Fruit fly (Drosophila melanogaster) whole organism, embryonic: ENCODE results near the gene msps.

Experiments
- ATbp ChIP-seq: fragments of 200-800 bp; sonication (Bioruptor generic); optimal IDR thresholded peaks from 2 replicates; lab custom pipeline; 2017; ENCODE audit warnings: missing biosample characterization, mild to moderate bottlenecking, missing genetic modification characterization, missing genetic modification reagents
- CG10274 ChIP-seq: fragments of 200-800 bp; sonication (Bioruptor generic); optimal IDR thresholded peaks from 3 replicates; lab custom pipeline; 2017; ENCODE audit warnings: missing biosample characterization, mild to moderate bottlenecking, missing genetic modification characterization
- CG10959 ChIP-seq: fragments of 200-800 bp; sonication (Bioruptor generic); IDR thresholded peaks from 2 replicates; pipeline ENCODE4 v1.3.6; 2022; ENCODE audit warnings: missing biosample characterization, missing genetic modification characterization
- CG1233 ChIP-seq: fragments of 200-800 bp; sonication (Bioruptor generic); optimal IDR thresholded peaks from 4 replicates; lab custom pipeline; 2018; ENCODE audit warnings: missing biosample characterization, mild to moderate bottlenecking, missing genetic modification characterization
- CG12659 ChIP-seq: fragments of 200-800 bp; sonication (Bioruptor generic); optimal IDR thresholded peaks from 3 replicates; lab custom pipeline; 2017; ENCODE audit warnings: mild to moderate bottlenecking, missing biosample characterization, missing genetic modification reagents, missing genetic modification characterization
- CG14667 ChIP-seq: fragments of 200-800 bp; sonication (Bioruptor generic); IDR thresholded peaks from 2 replicates; pipeline ENCODE4 v1.3.6; 2022; ENCODE audit warnings: missing biosample characterization, missing genetic modification characterization
- CG2116 ChIP-seq: fragments of 200-800 bp; sonication (Bioruptor generic); optimal IDR thresholded peaks from 3 replicates; lab custom pipeline; 2018; ENCODE audit warnings: missing biosample characterization, mild to moderate bottlenecking, missing genetic modification characterization
- CG2889 ChIP-seq: fragments of 200-800 bp; sonication (Bioruptor generic); IDR thresholded peaks from 3 replicates; pipeline ENCODE4 v1.3.6; 2022; ENCODE audit warnings: missing biosample characterization, missing genetic modification characterization
- CG31441 ChIP-seq: fragments of 200-800 bp; sonication (Bioruptor generic); IDR thresholded peaks from 2 replicates; pipeline ENCODE4 v1.3.6; 2022; ENCODE audit warnings: missing biosample characterization, missing genetic modification characterization
- CG43689 ChIP-seq: fragments of 200-800 bp; sonication (Bioruptor generic); IDR thresholded peaks from 2 replicates; pipeline ENCODE4 v1.3.6; 2022; ENCODE audit warnings: missing biosample characterization, missing genetic modification characterization
- CG4820 ChIP-seq: fragments of 200-800 bp; sonication (Bioruptor generic); optimal IDR thresholded peaks from 3 replicates; lab custom pipeline; 2016; ENCODE audit warnings: missing biosample characterization, missing genetic modification characterization
- CG6683 ChIP-seq: fragments of 200-800 bp; sonication (Bioruptor generic); optimal IDR thresholded peaks from 2 replicates; lab custom pipeline; 2017; ENCODE audit warnings: missing biosample characterization, mild to moderate bottlenecking, missing genetic modification characterization, missing genetic modification reagents
- CG7745 ChIP-seq: fragments of 200-800 bp; sonication (Bioruptor generic); optimal IDR thresholded peaks from 2 replicates; lab custom pipeline; 2018; ENCODE audit warnings: missing biosample characterization, mild to moderate bottlenecking, missing genetic modification characterization, moderate library complexity
- CG8388 ChIP-seq: fragments of 200-800 bp; sonication (Bioruptor generic); optimal IDR thresholded peaks from 2 replicates; lab custom pipeline; 2019; ENCODE audit warnings: missing biosample characterization, mild to moderate bottlenecking, missing genetic modification characterization, moderate library complexity
- CG9797 ChIP-seq: fragments of 200-800 bp; sonication (Bioruptor generic); optimal IDR thresholded peaks from 3 replicates; lab custom pipeline; 2018; ENCODE audit warnings: missing biosample characterization, mild to moderate bottlenecking, missing genetic modification characterization
- Dip2 ChIP-seq: fragments of 200-800 bp; sonication (Bioruptor generic); IDR thresholded peaks from 2 replicates; pipeline ENCODE4 v1.3.6; 2022; ENCODE audit warnings: missing biosample characterization, missing genetic modification characterization
- GATAe ChIP-seq: fragments of 200-800 bp; sonication (Bioruptor generic); conservative IDR thresholded peaks from 2 replicates; pipeline ENCODE4 v1.3.6; 2022; ENCODE audit warnings: missing biosample characterization, missing genetic modification characterization
- Gsc ChIP-seq: fragments of 200-800 bp; sonication (Bioruptor generic); IDR thresholded peaks from 2 replicates; pipeline ENCODE4 v1.3.6; 2022; ENCODE audit warnings: missing biosample characterization, missing genetic modification characterization
- HLH4C ChIP-seq: fragments of 200-800 bp; sonication (Bioruptor generic); IDR thresholded peaks from 3 replicates; pipeline ENCODE4 v1.3.6; 2022; ENCODE audit warnings: missing biosample characterization, missing genetic modification characterization; ENCODE audit not compliant: partially characterized antibody
- HLHmδ ChIP-seq: fragments of 200-800 bp; sonication (Bioruptor generic); optimal IDR thresholded peaks from 2 replicates; lab custom pipeline; 2018; ENCODE audit warnings: missing biosample characterization, mild to moderate bottlenecking, missing genetic modification characterization, moderate library complexity
- Hr39 ChIP-seq: fragments of >200 bp; optimal IDR thresholded peaks from 2 replicates; lab custom pipeline; 2017
- MTF-1 ChIP-seq: fragments of 200-800 bp; sonication (Bioruptor generic); optimal IDR thresholded peaks from 2 replicates; lab custom pipeline; 2018; ENCODE audit warnings: missing biosample characterization, mild to moderate bottlenecking, missing genetic modification characterization, borderline replicate concordance
- Med ChIP-seq: fragments of 200-800 bp; sonication (Bioruptor generic); peaks from one replicate; lab custom pipeline; 2016; ENCODE audit warnings: missing biosample characterization, missing genetic modification characterization, mild to moderate bottlenecking, inconsistent platforms, moderate library complexity
- Myb ChIP-seq: fragments of 200-800 bp; sonication (Bioruptor generic); optimal IDR thresholded peaks from 2 replicates; lab custom pipeline; 2016; ENCODE audit warnings: missing biosample characterization, missing genetic modification characterization
- NC2α ChIP-seq: fragments of 200-800 bp; sonication (Bioruptor generic); optimal IDR thresholded peaks from 2 replicates; lab custom pipeline; 2016; ENCODE audit warnings: missing biosample characterization, missing genetic modification characterization
- NK7.1 ChIP-seq: fragments of 200-800 bp; sonication (Bioruptor generic); optimal IDR thresholded peaks from 3 replicates; lab custom pipeline; 2016; ENCODE audit warnings: missing biosample characterization, missing genetic modification characterization
- PHDP ChIP-seq: fragments of 200-800 bp; sonication (Bioruptor generic); optimal IDR thresholded peaks from 3 replicates; lab custom pipeline; 2018; ENCODE audit warnings: missing biosample characterization, mild to moderate bottlenecking, missing genetic modification characterization, moderate library complexity
- Scr ChIP-seq: fragments of 200-800 bp; sonication (Bioruptor generic); IDR thresholded peaks from 2 replicates; pipeline ENCODE4 v1.3.6; 2022; ENCODE audit warnings: missing biosample characterization, missing genetic modification characterization; ENCODE audit not compliant: partially characterized antibody
- Taf1 ChIP-seq: fragments of 200-800 bp; sonication (Bioruptor generic); IDR thresholded peaks from 2 replicates; pipeline ENCODE4 v1.3.6; 2022; ENCODE audit warnings: missing biosample characterization, missing genetic modification characterization
- Usf ChIP-seq: fragments of 200-800 bp; sonication (Bioruptor generic); optimal IDR thresholded peaks from 2 replicates; lab custom pipeline; 2017; ENCODE audit warnings: missing genotype, missing biosample characterization, missing genetic modification characterization
- al ChIP-seq: fragments of 200-800 bp; sonication (Bioruptor generic); IDR thresholded peaks from 2 replicates; pipeline ENCODE4 v1.3.6; 2022; ENCODE audit warnings: missing biosample characterization, missing genetic modification characterization
- ato ChIP-seq: fragments of 200-800 bp; sonication (Bioruptor generic); IDR thresholded peaks from 2 replicates; pipeline ENCODE4 v1.3.6; 2022; ENCODE audit warnings: missing biosample characterization, missing genetic modification characterization; ENCODE audit not compliant: partially characterized antibody
- crc ChIP-seq: fragments of 200-800 bp; sonication (Bioruptor generic); optimal IDR thresholded peaks from 2 replicates; lab custom pipeline; 2016; ENCODE audit warnings: missing biosample characterization, missing genetic modification characterization
- esg ChIP-seq: fragments of 200-800 bp; sonication (Bioruptor generic); conservative IDR thresholded peaks from 2 replicates; pipeline ENCODE4 v1.3.6; 2022; ENCODE audit warnings: missing biosample characterization, missing genetic modification characterization
- fd3F ChIP-seq: fragments of 200-800 bp; sonication (Bioruptor generic); optimal IDR thresholded peaks from 2 replicates; lab custom pipeline; 2018; ENCODE audit warnings: missing biosample characterization, mild to moderate bottlenecking, missing genetic modification characterization, moderate library complexity
- fd64A ChIP-seq: fragments of 200-800 bp; sonication (Bioruptor generic); optimal IDR thresholded peaks from 3 replicates; lab custom pipeline; 2018; ENCODE audit warnings: missing biosample characterization, mild to moderate bottlenecking, missing genetic modification characterization
- gsb-n ChIP-seq: fragments of 200-800 bp; sonication (Bioruptor generic); optimal IDR thresholded peaks from 3 replicates; lab custom pipeline; 2018; ENCODE audit warnings: missing biosample characterization, mild to moderate bottlenecking, missing genetic modification characterization
- h ChIP-seq: fragments of >200 bp; optimal IDR thresholded peaks from 2 replicates; lab custom pipeline; 2017
- her ChIP-seq: fragments of 200-800 bp; sonication (Bioruptor generic); optimal IDR thresholded peaks from 2 replicates; lab custom pipeline; 2016; ENCODE audit warnings: missing biosample characterization, missing genetic modification characterization
- lov ChIP-seq, 2 experiments: fragments of 200-800 bp in 1 of 2; fragments of >200 bp in 1 of 2; sonication (Bioruptor generic) in 1 of 2; IDR thresholded peaks in 1 of 2; optimal IDR thresholded peaks in 1 of 2; 2 replicates in 1 of 2; 3 replicates in 1 of 2; pipeline versions ENCODE4 v1.3.6 to Lab custom; 2017 to 2022; ENCODE audit warnings: missing biosample characterization in 1 of 2, missing genetic modification characterization in 1 of 2
- nau ChIP-seq: fragments of 200-800 bp; sonication (Bioruptor generic); optimal IDR thresholded peaks from 3 replicates; lab custom pipeline; 2017; ENCODE audit warnings: missing biosample characterization, mild to moderate bottlenecking, missing genetic modification characterization, missing genetic modification reagents
- pb ChIP-seq: fragments of 200-800 bp; sonication (Bioruptor generic); optimal IDR thresholded peaks from 3 replicates; lab custom pipeline; 2016; ENCODE audit warnings: missing biosample characterization, missing genetic modification characterization
- pfk ChIP-seq: fragments of 200-800 bp; sonication (Bioruptor generic); optimal IDR thresholded peaks from 2 replicates; lab custom pipeline; 2018; ENCODE audit warnings: missing biosample characterization, mild to moderate bottlenecking, missing genetic modification characterization, moderate library complexity
- pho ChIP-seq: fragments of 200-800 bp; sonication (Bioruptor generic); optimal IDR thresholded peaks from 2 replicates; lab custom pipeline; 2016; ENCODE audit warnings: missing biosample characterization, missing genetic modification characterization
- pzg ChIP-seq: fragments of 200-800 bp; sonication (Bioruptor generic); optimal IDR thresholded peaks from 3 replicates; lab custom pipeline; 2018; ENCODE audit warnings: missing biosample characterization, mild to moderate bottlenecking, missing genetic modification characterization, moderate library complexity
- rib ChIP-seq: fragments of 200-800 bp; sonication (Bioruptor generic); IDR thresholded peaks from 2 replicates; pipeline ENCODE4 v1.3.6; 2022; ENCODE audit warnings: missing biosample characterization, missing genetic modification characterization
- schlank ChIP-seq: fragments of 200-800 bp; sonication (Bioruptor generic); optimal IDR thresholded peaks from 2 replicates; lab custom pipeline; 2018; ENCODE audit warnings: missing biosample characterization, mild to moderate bottlenecking, missing genetic modification characterization
- toy ChIP-seq: fragments of 200-800 bp; sonication (Bioruptor generic); IDR thresholded peaks from 2 replicates; pipeline ENCODE4 v1.3.6; 2022; ENCODE audit warnings: missing biosample characterization, missing genetic modification characterization
- vnd ChIP-seq: fragments of 200-800 bp; sonication (Bioruptor generic); IDR thresholded peaks from 3 replicates; pipeline ENCODE4 v1.3.6; 2022; ENCODE audit warnings: missing biosample characterization, missing genetic modification characterization; ENCODE audit not compliant: partially characterized antibody
- zen ChIP-seq: fragments of 200-800 bp; sonication (Bioruptor generic); optimal IDR thresholded peaks from 3 replicates; lab custom pipeline; 2018; ENCODE audit warnings: missing biosample characterization, mild to moderate bottlenecking, missing genetic modification characterization, moderate library complexity

Gene msps

dm6 chr3R:16094011-16094729 is 43.6 kb downstream of the msps start (continued):
- TF ChIP-seq CG31441 (GFP tag; lab: Robert Waterston, UW), result peak; percentile 95
- TF ChIP-seq fd3F (GFP tag; lab: Kevin White, UChicago), result no peak
- TF ChIP-seq pzg (GFP tag; lab: Kevin White, UChicago), result no peak
- no peak for TF ChIP-seq NK7.1
- no peak for TF ChIP-seq rib (GFP tag; lab: Robert Waterston, UW)
- TF ChIP-seq pfk (GFP tag; lab: Kevin White, UChicago), result no peak
- TF ChIP-seq CG2889, result no peak
- TF ChIP-seq schlank, result no peak
- peak; percentile 85 for TF ChIP-seq ATbp (GFP tag; lab: Kevin White, UChicago)
- TF ChIP-seq al (GFP tag; lab: Robert Waterston, UW), result no peak
- no peak for TF ChIP-seq toy (GFP tag; lab: Robert Waterston, UW)
- TF ChIP-seq nau (GFP tag; lab: Kevin White, UChicago), result peak; percentile 81
- peak; percentile 86 for TF ChIP-seq CG8388 (GFP tag; lab: Kevin White, UChicago)
- TF ChIP-seq zen (tag; lab: Kevin White, UChicago), result peak; percentile 44
- TF ChIP-seq CG12659, result peak; percentile 81
- TF ChIP-seq Hr39 (lab: Kevin White, UChicago), result no peak
- TF ChIP-seq CG10274 (GFP tag; lab: Kevin White, UChicago), result no peak
- TF ChIP-seq NC2α (GFP tag; lab: Kevin White, UChicago), result no peak
- TF ChIP-seq HLH4C (GFP tag; lab: Robert Waterston, UW), result no peak; the same call in 1 of the 3 replicates
- TF ChIP-seq h (lab: Kevin White, UChicago), result no peak
- peak; percentile 69 for TF ChIP-seq PHDP (tag; lab: Kevin White, UChicago)
- peak; percentile 30 for TF ChIP-seq HLHmδ (GFP tag; lab: Kevin White, UChicago)
- TF ChIP-seq lov (optimal IDR thresholded peaks at IDR 0.05; lab: Kevin White, UChicago), result no peak
- no peak for TF ChIP-seq lov (GFP tag; IDR thresholded peaks at IDR 0.05; lab: Robert Waterston, UW)
- TF ChIP-seq fd64A (GFP tag; lab: Kevin White, UChicago), result no peak
- TF ChIP-seq ato (GFP tag; lab: Robert Waterston, UW), result no peak
- TF ChIP-seq CG6683, result peak; percentile 59
- 0 out of 2 replicates have a peak, but pooled peaks have one; percentile 9 for TF ChIP-seq Gsc
- TF ChIP-seq CG43689 (GFP tag; lab: Robert Waterston, UW), result no peak
- peak; percentile 63 for TF ChIP-seq CG1233 (GFP tag; lab: Kevin White, UChicago)
- TF ChIP-seq crc (GFP tag; lab: Kevin White, UChicago), result no peak
- no peak for TF ChIP-seq Taf1 (GFP tag; lab: Robert Waterston, UW)
- peak; percentile 38 for TF ChIP-seq CG2116 (GFP tag; lab: Kevin White, UChicago)
- no peak for TF ChIP-seq vnd
- TF ChIP-seq CG7745 (tag; lab: Kevin White, UChicago), result no peak
- 0 out of 2 replicates have a peak, but pooled peaks have one; percentile 46 for TF ChIP-seq CG14667 (GFP tag; lab: Robert Waterston, UW)
- peak; percentile 48 for TF ChIP-seq esg (GFP tag; lab: Robert Waterston, UW)
- no peak for TF ChIP-seq her (GFP tag; lab: Kevin White, UChicago)
- no peak for TF ChIP-seq CG9797 (GFP tag; lab: Kevin White, UChicago)
- no peak for TF ChIP-seq CG10959 (GFP tag; lab: Robert Waterston, UW)
- no peak for TF ChIP-seq pb
- TF ChIP-seq GATAe (GFP tag; lab: Robert Waterston, UW), result no peak
- TF ChIP-seq CG4820, result peak; percentile 80
- TF ChIP-seq MTF-1 (GFP tag; lab: Kevin White, UChicago), result peak; percentile 26
- TF ChIP-seq gsb-n (tag; lab: Kevin White, UChicago), result peak; percentile 75
- peak; percentile 68 for TF ChIP-seq Med (GFP tag; lab: Kevin White, UChicago)
- TF ChIP-seq Myb (GFP tag; lab: Kevin White, UChicago), result no peak
- TF ChIP-seq pho (GFP tag; lab: Kevin White, UChicago), result no peak
- no peak for TF ChIP-seq Dip2
- no peak for TF ChIP-seq Scr
- peak; percentile 59 for TF ChIP-seq Usf (GFP tag; lab: Kevin White, UChicago)
